Fruit fly (Drosophila melanogaster) whole organism, pupa: ENCODE data around the gene CG9107.

Experiments
- CG10348 ChIP-seq: fragments of 200-800 bp; sonication (Bioruptor generic); IDR thresholded peaks from 2 replicates; pipeline ENCODE4 v1.3.6; 2022; ENCODE audit warnings: missing biosample characterization, missing genetic modification characterization
- CG13204 ChIP-seq: fragments of 200-800 bp; sonication (Bioruptor generic); optimal IDR thresholded peaks from 2 replicates; lab custom pipeline; 2018; ENCODE audit warnings: missing biosample characterization, mild to moderate bottlenecking, missing genetic modification characterization, moderate library complexity
- CG17806 ChIP-seq: fragments of 200-800 bp; sonication (Bioruptor generic); optimal IDR thresholded peaks from 2 replicates; lab custom pipeline; 2018; ENCODE audit warnings: missing biosample characterization, mild to moderate bottlenecking, missing genetic modification characterization, moderate library complexity
- CG32121 ChIP-seq: fragments of 200-800 bp; sonication (Bioruptor generic); IDR thresholded peaks from 2 replicates; pipeline ENCODE4 v1.3.6; 2022; ENCODE audit warnings: missing biosample characterization, missing genetic modification characterization
- CG34367 ChIP-seq: fragments of 200-800 bp; sonication (Bioruptor generic); optimal IDR thresholded peaks from 2 replicates; lab custom pipeline; 2018; ENCODE audit warnings: missing biosample characterization, mild to moderate bottlenecking, missing genetic modification characterization
- CG8159 ChIP-seq: fragments of 200-800 bp; sonication (Bioruptor generic); optimal IDR thresholded peaks from 3 replicates; lab custom pipeline; 2018; ENCODE audit warnings: missing biosample characterization, mild to moderate bottlenecking, missing genetic modification characterization, moderate library complexity
- CG8301 ChIP-seq: fragments of 200-800 bp; sonication (Bioruptor generic); optimal IDR thresholded peaks from 2 replicates; lab custom pipeline; 2018; ENCODE audit warnings: missing biosample characterization, mild to moderate bottlenecking, missing genetic modification characterization
- D1 ChIP-seq: fragments of 200-800 bp; sonication (Bioruptor generic); optimal IDR thresholded peaks from 2 replicates; lab custom pipeline; 2018; ENCODE audit warnings: missing biosample characterization, mild to moderate bottlenecking, missing genetic modification characterization, moderate library complexity
- Ets98B ChIP-seq: fragments of 200-800 bp; sonication (Bioruptor generic); IDR thresholded peaks from 2 replicates; pipeline ENCODE4 v1.3.6; 2022; ENCODE audit warnings: missing biosample characterization, missing genetic modification characterization
- Pif1B ChIP-seq: fragments of 200-800 bp; sonication (Bioruptor generic); optimal IDR thresholded peaks from 3 replicates; lab custom pipeline; 2016; ENCODE audit warnings: missing biosample characterization, missing genetic modification characterization

dm6 chr2L:6012303-6013070 is 11.9 kb downstream of the CG9107 start, which contains the start of gene CG9098:
- TF ChIP-seq CG17806 (tag; lab: Kevin White, UChicago) = no peak
- no peak for TF ChIP-seq Pif1B (GFP tag; lab: Kevin White, UChicago)
- TF ChIP-seq CG8301 = no peak
- no peak for TF ChIP-seq CG34367 (tag; lab: Kevin White, UChicago)
- no peak for TF ChIP-seq CG13204 (GFP tag; lab: Kevin White, UChicago)
- TF ChIP-seq CG8159 (tag; lab: Kevin White, UChicago) = no peak
- TF ChIP-seq D1 (tag; lab: Kevin White, UChicago) = no peak
- TF ChIP-seq CG10348 = no peak
- TF ChIP-seq Ets98B (GFP tag; lab: Robert Waterston, UW) = no peak
- no peak for TF ChIP-seq CG32121
